Fruit fly (Drosophila melanogaster) whole organism, pupa: ENCODE data around the gene CASK.

Experiments
- CG10348 ChIP-seq: fragments of 200-800 bp; sonication (Bioruptor generic); IDR thresholded peaks from 2 replicates; pipeline ENCODE4 v1.3.6; 2022; ENCODE audit warnings: missing biosample characterization, missing genetic modification characterization
- CG12605 ChIP-seq: fragments of 200-800 bp; sonication (Bioruptor generic); IDR thresholded peaks from 2 replicates; pipeline ENCODE4 v1.3.6; 2022; ENCODE audit warnings: missing biosample characterization, missing genetic modification characterization
- CG13204 ChIP-seq: fragments of 200-800 bp; sonication (Bioruptor generic); optimal IDR thresholded peaks from 2 replicates; lab custom pipeline; 2018; ENCODE audit warnings: missing biosample characterization, mild to moderate bottlenecking, missing genetic modification characterization, moderate library complexity
- CG14655 ChIP-seq: fragments of 200-800 bp; sonication (Bioruptor generic); optimal IDR thresholded peaks from 3 replicates; lab custom pipeline; 2017; ENCODE audit warnings: mild to moderate bottlenecking, missing biosample characterization, missing genetic modification reagents, missing genetic modification characterization
- CG15710 ChIP-seq: fragments of 200-800 bp; sonication (Bioruptor generic); optimal IDR thresholded peaks from 2 replicates; lab custom pipeline; 2018; ENCODE audit warnings: missing biosample characterization, mild to moderate bottlenecking, missing genetic modification characterization, moderate library complexity
- CG17806 ChIP-seq: fragments of 200-800 bp; sonication (Bioruptor generic); optimal IDR thresholded peaks from 2 replicates; lab custom pipeline; 2018; ENCODE audit warnings: missing biosample characterization, mild to moderate bottlenecking, missing genetic modification characterization, moderate library complexity
- CG32121 ChIP-seq: fragments of 200-800 bp; sonication (Bioruptor generic); IDR thresholded peaks from 2 replicates; pipeline ENCODE4 v1.3.6; 2022; ENCODE audit warnings: missing biosample characterization, missing genetic modification characterization
- CG34367 ChIP-seq: fragments of 200-800 bp; sonication (Bioruptor generic); optimal IDR thresholded peaks from 2 replicates; lab custom pipeline; 2018; ENCODE audit warnings: missing biosample characterization, mild to moderate bottlenecking, missing genetic modification characterization
- CG4496 ChIP-seq: fragments of 200-800 bp; sonication (Bioruptor generic); IDR thresholded peaks from 3 replicates; pipeline ENCODE4 v1.3.6; 2022; ENCODE audit warnings: missing biosample characterization, missing genetic modification characterization
- CG8159 ChIP-seq: fragments of 200-800 bp; sonication (Bioruptor generic); optimal IDR thresholded peaks from 3 replicates; lab custom pipeline; 2018; ENCODE audit warnings: missing biosample characterization, mild to moderate bottlenecking, missing genetic modification characterization, moderate library complexity
- CG8301 ChIP-seq: fragments of 200-800 bp; sonication (Bioruptor generic); optimal IDR thresholded peaks from 2 replicates; lab custom pipeline; 2018; ENCODE audit warnings: missing biosample characterization, mild to moderate bottlenecking, missing genetic modification characterization
- CG9948 ChIP-seq: fragments of 200-800 bp; sonication (Bioruptor generic); optimal IDR thresholded peaks from 2 replicates; lab custom pipeline; 2018; ENCODE audit warnings: missing biosample characterization, mild to moderate bottlenecking, missing genetic modification characterization, moderate library complexity
- D1 ChIP-seq: fragments of 200-800 bp; sonication (Bioruptor generic); optimal IDR thresholded peaks from 2 replicates; lab custom pipeline; 2018; ENCODE audit warnings: missing biosample characterization, mild to moderate bottlenecking, missing genetic modification characterization, moderate library complexity
- EcR ChIP-seq: fragments of 200-800 bp; sonication (Bioruptor generic); optimal IDR thresholded peaks from 3 replicates; lab custom pipeline; 2019; ENCODE audit warnings: missing biosample characterization, missing genetic modification characterization, mild to moderate bottlenecking, moderate library complexity, missing genetic modification reagents
- Ets98B ChIP-seq: fragments of 200-800 bp; sonication (Bioruptor generic); IDR thresholded peaks from 2 replicates; pipeline ENCODE4 v1.3.6; 2022; ENCODE audit warnings: missing biosample characterization, missing genetic modification characterization
- Pif1A ChIP-seq: fragments of 200-800 bp; sonication (Bioruptor generic); optimal IDR thresholded peaks from 3 replicates; lab custom pipeline; 2016; ENCODE audit warnings: missing biosample characterization, missing genetic modification characterization
- Pif1B ChIP-seq: fragments of 200-800 bp; sonication (Bioruptor generic); optimal IDR thresholded peaks from 3 replicates; lab custom pipeline; 2016; ENCODE audit warnings: missing biosample characterization, missing genetic modification characterization
- Snoo ChIP-seq: fragments of 200-800 bp; sonication (Bioruptor generic); optimal IDR thresholded peaks from 3 replicates; lab custom pipeline; 2017; ENCODE audit warnings: missing biosample characterization, mild to moderate bottlenecking, missing genetic modification characterization, inconsistent platforms
- fd96Ca ChIP-seq: fragments of 200-800 bp; sonication (Bioruptor generic); IDR thresholded peaks from 3 replicates; pipeline ENCODE4 v1.3.6; 2022; ENCODE audit warnings: missing biosample characterization, missing genetic modification characterization
- gl ChIP-seq: fragments of 200-800 bp; sonication (Bioruptor generic); optimal IDR thresholded peaks from 2 replicates; lab custom pipeline; 2018; ENCODE audit warnings: missing biosample characterization, mild to moderate bottlenecking, missing genetic modification characterization
- rn ChIP-seq: fragments of 200-800 bp; sonication (Bioruptor generic); IDR thresholded peaks from 2 replicates; pipeline ENCODE4 v1.3.6; 2022; ENCODE audit warnings: missing biosample characterization, missing genetic modification characterization

Gene CASK

dm6 chr3R:21769218-21769617 lies 53.3 kb downstream of the CASK start, which contains the start of gene Burs:
TSS of gene Burs (plus strand) at chr3R:21769518.
- TF ChIP-seq Snoo (tag; lab: Kevin White, UChicago) (no peak), Pif1A (GFP tag; lab: Kevin White, UChicago) (no peak), gl (tag; lab: Kevin White, UChicago) (no peak), fd96Ca (GFP tag; lab: Robert Waterston, UW) (no peak), CG8159 (no peak), CG14655 (no peak), CG32121 (GFP tag; lab: Robert Waterston, UW) (no peak), Pif1B (GFP tag; lab: Kevin White, UChicago) (no peak), CG9948 (tag; lab: Kevin White, UChicago) (no peak), Ets98B (GFP tag; lab: Robert Waterston, UW) (no peak), CG10348 (no peak), D1 (no peak), CG4496 (no peak)

- no peak for TF ChIP-seq CG10348
- TF ChIP-seq CG34367 (tag; lab: Kevin White, UChicago) = no peak
- TF ChIP-seq CG14655 = no peak
- TF ChIP-seq Pif1A (GFP tag; lab: Kevin White, UChicago) = no peak
- no peak for TF ChIP-seq CG32121 (GFP tag; lab: Robert Waterston, UW)
- TF ChIP-seq CG12605 (GFP tag; lab: Robert Waterston, UW) = no peak
- no peak for TF ChIP-seq fd96Ca (GFP tag; lab: Robert Waterston, UW)
- TF ChIP-seq gl (tag; lab: Kevin White, UChicago) = no peak
- no peak for TF ChIP-seq D1
- no peak for TF ChIP-seq CG4496
- TF ChIP-seq EcR = no peak
- TF ChIP-seq CG8301 = no peak
- no peak for TF ChIP-seq CG17806 (tag; lab: Kevin White, UChicago)
- TF ChIP-seq Snoo (tag; lab: Kevin White, UChicago) = no peak
- no peak for TF ChIP-seq CG8159
- TF ChIP-seq rn (GFP tag; lab: Robert Waterston, UW) = no peak
- no peak for TF ChIP-seq Ets98B (GFP tag; lab: Robert Waterston, UW)
- TF ChIP-seq CG9948 (tag; lab: Kevin White, UChicago) = no peak
Observed at dm6 chr3R:21758145-21758856, 64.2 kb downstream of the CASK start, which contains the start of gene CG42335. TSS of gene CG42335 (plus strand) at chr3R:21758764.

DNA sequence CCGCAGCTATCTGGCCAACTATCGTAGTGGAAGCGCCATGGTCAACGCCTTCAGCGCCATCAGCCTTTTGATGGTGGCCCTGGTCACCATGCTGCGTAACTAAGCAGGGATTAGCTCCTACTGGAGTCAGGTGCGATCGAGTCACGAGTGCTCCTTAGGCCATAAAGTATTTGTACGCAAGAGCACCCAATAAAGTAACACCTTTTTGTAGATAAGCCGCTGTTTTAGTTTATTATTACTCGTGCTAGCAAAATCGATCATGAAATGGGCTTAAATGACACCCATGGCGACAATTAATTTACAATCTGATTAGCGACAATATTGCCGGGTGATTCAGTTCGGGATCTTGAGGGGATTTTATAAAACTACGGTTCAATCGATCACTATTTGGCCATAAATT lies 64.9 kb downstream of the CASK start:
- TF ChIP-seq CG9948 (tag; lab: Kevin White, UChicago) = no peak
- TF ChIP-seq Snoo (tag; lab: Kevin White, UChicago) = no peak
- no peak for TF ChIP-seq Pif1A (GFP tag; lab: Kevin White, UChicago)

- TF ChIP-seq Pif1B (GFP tag; lab: Kevin White, UChicago) (no peak), D1 (no peak), CG17806 (tag; lab: Kevin White, UChicago) (no peak), CG10348 (no peak), fd96Ca (GFP tag; lab: Robert Waterston, UW) (no peak), rn (GFP tag; lab: Robert Waterston, UW) (no peak), CG34367 (tag; lab: Kevin White, UChicago) (no peak), CG15710 (no peak), CG13204 (GFP tag; lab: Kevin White, UChicago) (no peak), CG8159 (no peak), CG32121 (GFP tag; lab: Robert Waterston, UW) (no peak), Snoo (tag; lab: Kevin White, UChicago) (no peak), CG9948 (tag; lab: Kevin White, UChicago) (no peak), CG8301 (no peak)
Observed at dm6 chr3R:21753974-21754373, 68.5 kb downstream of the CASK start, which contains the start of gene CG31198. TSS of gene CG31198 (plus strand) at chr3R:21754324.

- TF ChIP-seq CG17806 (tag; lab: Kevin White, UChicago) (no peak), CG4496 (no peak), Snoo (tag; lab: Kevin White, UChicago) (no peak), CG8159 (no peak)
Observed at dm6 chr3R:21753099-21753498, 69.4 kb downstream of the CASK start.

DNA sequence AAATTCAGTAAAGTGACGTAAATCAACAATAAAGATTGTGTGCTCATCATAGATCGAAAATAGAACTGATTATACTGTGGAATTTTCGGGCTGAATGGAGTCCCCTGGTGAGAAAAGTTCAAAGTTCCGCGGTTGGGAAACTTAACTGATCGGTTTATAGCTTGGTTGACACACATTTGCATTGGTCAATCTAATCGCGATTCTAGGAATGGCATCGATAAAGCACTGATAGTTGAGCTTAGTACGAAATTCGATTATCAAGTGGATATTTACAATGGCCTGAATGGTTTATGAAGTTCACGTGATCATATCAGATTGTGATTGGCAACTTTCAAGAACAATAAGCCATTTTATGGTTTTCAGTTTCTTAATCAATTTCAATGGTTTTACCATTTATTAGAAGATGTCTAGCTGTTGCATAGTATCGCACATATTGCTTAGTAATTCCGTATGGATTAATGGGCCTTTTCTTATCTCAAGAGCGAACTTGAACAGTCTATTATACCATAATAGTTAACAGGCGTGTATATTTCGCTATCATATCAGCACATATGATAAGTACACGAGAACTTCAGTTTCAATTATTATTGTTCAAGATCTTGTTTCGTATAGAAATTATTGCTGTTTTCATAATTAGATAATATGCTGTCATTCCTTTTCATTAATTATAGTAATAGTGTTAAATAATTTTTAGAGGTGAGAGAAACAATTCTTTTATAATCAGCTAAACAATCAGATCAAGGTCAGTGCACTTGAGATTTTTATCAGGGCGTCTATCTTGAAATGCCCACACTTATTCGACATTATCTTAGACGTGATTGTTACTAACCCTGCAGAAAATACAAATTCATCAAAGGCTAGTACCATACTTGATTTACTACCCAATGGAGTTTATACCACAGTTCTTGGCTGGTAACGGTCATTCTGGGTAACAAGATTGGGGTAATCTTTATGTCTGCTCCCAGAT lies 73.2 kb downstream of the CASK start, which contains the start of gene CG31233:
CG31233 (plus strand) TSS at position 900 of the 967 bp plus-strand sequence.
- no peak for TF ChIP-seq CG34367 (tag; lab: Kevin White, UChicago)
- no peak for TF ChIP-seq Snoo (tag; lab: Kevin White, UChicago)
- TF ChIP-seq Pif1B (GFP tag; lab: Kevin White, UChicago) = no peak
- no peak for TF ChIP-seq CG4496
